Fruit fly (Drosophila melanogaster): Measurements from ENCODE around the gene Gpdh1.

- no peak for TF ChIP-seq psq (optimal IDR thresholded peaks at IDR 0.05)
- TF ChIP-seq EcR (GFP tag; optimal IDR thresholded peaks at IDR 0.05), result no peak
- TF ChIP-seq usp (GFP tag; optimal IDR thresholded peaks at IDR 0.05), result no peak
- no peak for TF ChIP-seq CG8478 (optimal IDR thresholded peaks at IDR 0.05)
- no peak for TF ChIP-seq pan (optimal IDR thresholded peaks at IDR 0.05)
- no peak for TF ChIP-seq Dll (optimal IDR thresholded peaks at IDR 0.05)
Observed at dm6 chr2L:5961169-5961918, 17.9 kb downstream of the Gpdh1 start.
